Fruit fly (Drosophila melanogaster) whole organism, wandering third instar larva: ENCODE data around the gene Cnx14D.

Experiments
- CrebA ChIP-seq: fragments of 200-800 bp; sonication (Bioruptor generic); optimal IDR thresholded peaks from 2 replicates; lab custom pipeline; 2016; ENCODE audit warnings: missing biosample characterization, mild to moderate bottlenecking, missing genetic modification characterization, borderline replicate concordance
- Hnf4 ChIP-seq: fragments of 200-800 bp; sonication (Bioruptor generic); optimal IDR thresholded peaks from 2 replicates; lab custom pipeline; 2016; ENCODE audit warnings: missing biosample characterization, mild to moderate bottlenecking, missing genetic modification characterization
- Myc ChIP-seq: fragments of >200 bp; optimal IDR thresholded peaks from 2 replicates; lab custom pipeline; 2017
- N ChIP-seq: fragments of >200 bp; optimal IDR thresholded peaks from 2 replicates; lab custom pipeline; 2018; ENCODE audit warnings: missing biosample characterization, missing external identifiers, missing genetic modification characterization
- OdsH ChIP-seq: fragments of 200-800 bp; sonication (Bioruptor generic); optimal IDR thresholded peaks from 2 replicates; lab custom pipeline; 2016; ENCODE audit warnings: missing biosample characterization, mild to moderate bottlenecking, missing genetic modification characterization
- dsf ChIP-seq: sonication (Bioruptor generic); optimal IDR thresholded peaks from 2 replicates; lab custom pipeline; 2016; ENCODE audit warnings: missing biosample characterization, missing genetic modification characterization, borderline replicate concordance
- ey ChIP-seq: fragments of 200-800 bp; sonication (Bioruptor generic); optimal IDR thresholded peaks from 2 replicates; lab custom pipeline; 2016; ENCODE audit warnings: missing biosample characterization, missing genetic modification characterization
- h ChIP-seq: fragments of 200-800 bp; sonication (Bioruptor generic); optimal IDR thresholded peaks from 3 replicates; lab custom pipeline; 2016; ENCODE audit warnings: missing biosample characterization, mild to moderate bottlenecking, missing genetic modification characterization
- lola ChIP-seq: fragments of >200 bp; optimal IDR thresholded peaks from 2 replicates; lab custom pipeline; 2017; ENCODE audit warnings: missing biosample characterization, missing genetic modification characterization
- pan ChIP-seq: fragments of >200 bp; optimal IDR thresholded peaks from 2 replicates; lab custom pipeline; 2017
- psq ChIP-seq: fragments of 200-800 bp; sonication (Bioruptor generic); optimal IDR thresholded peaks from 3 replicates; lab custom pipeline; 2017; ENCODE audit warnings: missing biosample characterization, mild to moderate bottlenecking, missing genetic modification characterization, moderate library complexity
- sv ChIP-seq: fragments of 200-800 bp; sonication (Bioruptor generic); optimal IDR thresholded peaks from 3 replicates; lab custom pipeline; 2016; ENCODE audit warnings: missing biosample characterization, missing genetic modification characterization

dm6 chrX:16552968-16553417, 27.8 kb upstream of the Cnx14D start:
- TF ChIP-seq Myc (no peak), lola (GFP tag; lab: Kevin White, UChicago) (no peak), psq (GFP tag; lab: Kevin White, UChicago) (peak; percentile 83), pan (lab: Kevin White, UChicago) (no peak), CrebA (GFP tag; lab: Kevin White, UChicago) (no peak), sv (no peak), OdsH (GFP tag; lab: Kevin White, UChicago) (no peak), ey (GFP tag; lab: Kevin White, UChicago) (no peak), h (no peak), Hnf4 (GFP tag; lab: Kevin White, UChicago) (no peak), N (GFP tag; lab: Kevin White, UChicago) (peak; percentile 59), dsf (no peak)
